Worm (Caenorhabditis elegans) whole organism, L2 larva: ENCODE results near the gene ZK353.9.

Source experiments
- ama-1 ChIP-seq: fragments of 150-350 bp; optimal IDR thresholded peaks from 2 replicates; lab custom pipeline; 2018; ENCODE audit warnings: inconsistent platforms
- blmp-1 ChIP-seq: sonication (generic microtip); optimal IDR thresholded peaks from 2 replicates; lab custom pipeline; 2017; ENCODE audit warnings: missing genetic modification characterization, mild to moderate bottlenecking, missing compliant biosample characterization, antibody characterized with exemption, moderate library complexity; ENCODE audit not compliant: insufficient read depth
- egl-27 ChIP-seq: sonication (generic microtip); optimal IDR thresholded peaks from 3 replicates; lab custom pipeline; 2017; ENCODE audit warnings: missing biosample characterization, missing genetic modification reagents, missing genetic modification characterization
- elt-1 ChIP-seq: fragments of 150-350 bp; optimal IDR thresholded peaks from 2 replicates; lab custom pipeline; 2014; ENCODE audit warnings: missing biosample characterization, missing genetic modification characterization
- elt-3 ChIP-seq: sonication (generic microtip); optimal IDR thresholded peaks from 2 replicates; lab custom pipeline; 2017; ENCODE audit warnings: missing biosample characterization, missing genetic modification characterization
- lin-13 ChIP-seq: fragments of 150-350 bp; optimal IDR thresholded peaks from 2 replicates; lab custom pipeline; 2014; ENCODE audit warnings: missing biosample characterization, missing genetic modification reagents, missing genetic modification characterization
- lsy-2 ChIP-seq, 2 experiments: fragments of 150-350 bp in 1 of 2; sonication (generic microtip) in 1 of 2; optimal IDR thresholded peaks; 2 replicates each; lab custom pipeline; 2014 to 2017; ENCODE audit warnings: missing biosample characterization in 2 of 2, missing genetic modification characterization in 2 of 2
- nhr-11 ChIP-seq: fragments of 150-350 bp; optimal IDR thresholded peaks from 2 replicates; lab custom pipeline; 2014; ENCODE audit warnings: missing biosample characterization, missing genetic modification characterization
- nhr-12 ChIP-seq: fragments of 150-350 bp; optimal IDR thresholded peaks from 2 replicates; lab custom pipeline; 2014; ENCODE audit warnings: missing biosample characterization, missing genetic modification characterization
- nhr-129 ChIP-seq: fragments of 150-350 bp; optimal IDR thresholded peaks from 2 replicates; lab custom pipeline; 2014; ENCODE audit warnings: missing biosample characterization, missing genetic modification characterization
- nhr-21 ChIP-seq: fragments of 150-350 bp; optimal IDR thresholded peaks from 2 replicates; lab custom pipeline; 2014; ENCODE audit warnings: missing biosample characterization, missing genetic modification characterization
- nhr-23 ChIP-seq: fragments of 150-350 bp; optimal IDR thresholded peaks from 2 replicates; lab custom pipeline; 2014; ENCODE audit warnings: missing biosample characterization, missing genetic modification reagents, missing genetic modification characterization
- sma-3 ChIP-seq: sonication (generic microtip); optimal IDR thresholded peaks from 2 replicates; lab custom pipeline; 2016; ENCODE audit warnings: missing genetic modification reagents, missing genetic modification characterization, missing compliant biosample characterization
- snpc-4 ChIP-seq: fragments of 150-350 bp; optimal IDR thresholded peaks from 2 replicates; lab custom pipeline; 2014; ENCODE audit warnings: missing biosample characterization, missing genetic modification characterization
- unc-55 ChIP-seq: fragments of 150-350 bp; sonication (generic microtip); optimal IDR thresholded peaks from 3 replicates; lab custom pipeline; 2014; ENCODE audit warnings: missing biosample characterization, missing genetic modification reagents, missing genetic modification characterization
- unc-62 ChIP-seq: fragments of 150-350 bp; optimal IDR thresholded peaks from 2 replicates; lab custom pipeline; 2014; ENCODE audit warnings: missing biosample characterization, missing genetic modification reagents, missing genetic modification characterization
- ztf-11 ChIP-seq: sonication (generic microtip); optimal IDR thresholded peaks from 2 replicates; lab custom pipeline; 2017; ENCODE audit warnings: missing biosample characterization, missing genetic modification characterization

ZK353.9 gene

DNA sequence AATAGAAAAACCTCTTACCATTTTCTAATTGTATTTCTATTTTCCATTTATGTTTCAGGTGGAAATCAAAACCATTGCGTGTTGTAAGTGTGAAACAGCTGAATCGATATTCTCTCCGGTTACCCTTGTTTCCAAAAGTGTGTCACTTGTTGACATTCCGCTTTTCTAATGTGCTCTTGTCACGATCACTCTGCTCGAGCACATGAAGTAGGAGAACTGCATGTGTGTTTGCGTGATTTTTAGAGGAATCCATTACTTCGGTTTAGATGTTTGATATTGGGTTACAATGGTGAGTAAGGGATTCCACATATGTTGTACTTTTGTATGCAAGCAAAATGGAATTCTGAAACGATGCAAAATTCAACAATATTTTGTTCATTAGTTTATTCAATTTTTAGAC lies 41.2 kb downstream of the ZK353.9 start:
- TF ChIP-seq ama-1 (lab: Kevin White, UChicago) = peak; percentile 73
- TF ChIP-seq nhr-129 (tag; lab: Kevin White, UChicago) = peak; percentile 24
- TF ChIP-seq lsy-2 (tag; optimal IDR thresholded peaks at IDR 0.05; lab: Kevin White, UChicago) = no peak
- TF ChIP-seq egl-27 (tag; lab: Kevin White, UChicago) = no peak

DNA sequence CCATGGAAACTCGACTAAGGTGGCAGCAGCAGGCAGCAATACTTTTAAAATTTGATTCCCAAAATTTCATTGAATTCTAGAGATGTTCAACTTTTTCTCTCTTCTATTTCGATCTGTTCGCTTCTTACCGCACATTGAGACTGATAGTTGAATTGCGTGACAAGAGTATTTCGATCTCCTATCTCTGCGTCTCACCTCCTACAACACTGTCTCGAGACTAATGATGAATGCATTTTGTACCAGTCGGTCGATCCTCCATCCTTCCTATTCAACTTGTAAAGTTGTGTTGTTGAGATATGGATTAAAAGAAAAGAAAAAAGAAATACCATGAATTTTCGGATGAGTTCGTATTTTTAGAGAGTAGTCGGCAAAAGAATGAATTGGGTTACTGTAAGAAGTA lies 41.9 kb downstream of the ZK353.9 start:
- TF ChIP-seq nhr-11 (tag; lab: Kevin White, UChicago) (no peak), ztf-11 (tag; lab: Kevin White, UChicago) (no peak), sma-3 (no peak), unc-55 (peak; percentile 8), egl-27 (tag; lab: Kevin White, UChicago) (no peak), unc-62 (GFP tag; lab: Kevin White, UChicago) (no peak)

DNA sequence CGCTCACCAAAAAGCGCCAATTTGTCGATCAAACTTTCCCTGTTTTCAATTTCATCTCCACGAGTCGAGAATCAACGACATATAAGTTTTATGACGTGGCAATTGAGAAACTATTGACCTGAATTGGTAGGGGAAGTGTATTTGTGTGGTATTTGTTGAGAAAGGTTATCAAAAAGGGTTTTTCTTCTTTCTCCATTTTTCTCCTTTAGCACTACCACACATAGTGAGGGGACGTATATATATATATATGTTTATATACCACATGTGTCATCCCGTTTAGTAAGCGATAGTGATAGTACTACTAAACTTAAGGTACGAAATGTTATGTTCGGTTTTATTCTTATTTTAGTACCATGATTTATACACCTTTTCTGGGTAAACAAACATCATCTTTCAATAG lies 48.3 kb downstream of the ZK353.9 start:
- TF ChIP-seq snpc-4 (tag; lab: Kevin White, UChicago) (no peak), lin-13 (GFP tag; lab: Kevin White, UChicago) (no peak), unc-55 (no peak), elt-1 (tag; lab: Kevin White, UChicago) (no peak), blmp-1 (tag; lab: Kevin White, UChicago) (no peak), nhr-12 (tag; lab: Kevin White, UChicago) (no peak), nhr-23 (no peak), nhr-21 (tag; lab: Kevin White, UChicago) (no peak), elt-3 (no peak)

DNA sequence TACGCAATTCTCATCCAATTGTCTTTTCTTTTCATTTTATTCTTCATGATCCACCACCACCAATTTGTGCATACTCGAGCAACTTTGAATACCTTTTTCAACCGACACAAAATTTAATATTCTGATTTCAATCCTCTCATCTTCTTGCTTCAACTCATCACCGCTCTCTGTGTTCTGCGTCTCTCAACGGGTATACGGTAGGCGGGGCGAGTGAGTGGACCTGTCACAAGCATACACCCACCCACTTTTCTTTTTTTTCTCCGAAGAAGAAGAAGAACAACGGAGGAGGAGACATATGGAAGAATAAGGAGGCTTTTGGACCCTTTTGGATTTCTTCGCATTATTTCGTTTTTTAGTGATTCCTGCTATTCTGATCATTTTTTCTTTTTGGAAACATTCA lies 52.1 kb downstream of the ZK353.9 start:
- TF ChIP-seq lsy-2 (tag; optimal IDR thresholded peaks at IDR 0.05; lab: Kevin White, UChicago) = peak in 1 of 2 experiments; percentile 88
- TF ChIP-seq nhr-21 (tag; lab: Kevin White, UChicago) = no peak
